Worm (Caenorhabditis elegans): Measurements from ENCODE around the gene R05G6.3.

R05G6.3 gene

ce11 chrIV:7556265-7556866 is 40.0 kb downstream of the R05G6.3 start, which contains the start of the genes F49E8.7, F49E8.8 and nprl-2:
Gene F49E8.7, minus strand, starts transcription at chrIV:7556365.
Gene F49E8.8, plus strand, starts transcription at chrIV:7556637.
Gene nprl-2, plus strand, starts transcription at chrIV:7556816.
- TF ChIP-seq F23B12.7 (tag; optimal IDR thresholded peaks at IDR 0.05; ENCODE audit: insufficient read depth), result no peak
- no peak for TF ChIP-seq bed-2 (GFP tag; IDR thresholded peaks at IDR 0.05)
- TF ChIP-seq Y53F4B.3 (GFP tag; IDR thresholded peaks at IDR 0.05), result no peak
- TF ChIP-seq ztf-18 (tag; optimal IDR thresholded peaks at IDR 0.05), result no peak
- TF ChIP-seq lin-40 (tag; optimal IDR thresholded peaks at IDR 0.05), result no peak
- no peak for TF ChIP-seq nhr-27 (tag; optimal IDR thresholded peaks at IDR 0.05)
- TF ChIP-seq F33H1.4 (GFP tag; IDR thresholded peaks at IDR 0.05), result no peak
- no peak for TF ChIP-seq rpc-1 (optimal IDR thresholded peaks at IDR 0.05)
- no peak for TF ChIP-seq rpc-1 (tag; optimal IDR thresholded peaks at IDR 0.05)
- TF ChIP-seq attf-5 (GFP tag; optimal IDR thresholded peaks at IDR 0.05), result no peak
- no peak for TF ChIP-seq zfh-2 (GFP tag; conservative IDR thresholded peaks at IDR 0.05)
- no peak for TF ChIP-seq zim-3 (tag; optimal IDR thresholded peaks at IDR 0.05)
- TF ChIP-seq pbrm-1 (GFP tag; IDR thresholded peaks at IDR 0.05), result no peak
- TF ChIP-seq repo-1 (tag; optimal IDR thresholded peaks at IDR 0.05), result no peak
- no peak for TF ChIP-seq T26A5.8 (tag; optimal IDR thresholded peaks at IDR 0.05)
- no peak for TF ChIP-seq rec-8 (tag; optimal IDR thresholded peaks at IDR 0.05)
- no peak for TF ChIP-seq madf-10 (tag; optimal IDR thresholded peaks at IDR 0.05)
- no peak for TF ChIP-seq die-1 (tag; optimal IDR thresholded peaks at IDR 0.05)
- no peak for TF ChIP-seq nfya-1 (tag; optimal IDR thresholded peaks at IDR 0.05; ENCODE audit: borderline replicate concordance, insufficient read depth)
- no peak for TF ChIP-seq F37B4.10 (GFP tag; IDR thresholded peaks at IDR 0.05)

- no peak for TF ChIP-seq him-1 (tag; optimal IDR thresholded peaks at IDR 0.05)
- TF ChIP-seq nfya-1 (tag; optimal IDR thresholded peaks at IDR 0.05; ENCODE audit: borderline replicate concordance, insufficient read depth), result no peak
- no peak for TF ChIP-seq attf-3 (GFP tag; conservative IDR thresholded peaks at IDR 0.05)
- TF ChIP-seq let-607 (tag; optimal IDR thresholded peaks at IDR 0.05), result no peak
- no peak for TF ChIP-seq nhr-80 (tag; optimal IDR thresholded peaks at IDR 0.05)
- no peak for TF ChIP-seq xnd-1 (tag; optimal IDR thresholded peaks at IDR 0.05)
- TF ChIP-seq hlh-26 (GFP tag; conservative IDR thresholded peaks at IDR 0.05), result no peak
- TF ChIP-seq Y95B8A.8 (GFP tag; IDR thresholded peaks at IDR 0.05), result no peak
- TF ChIP-seq mcd-1 (GFP tag; IDR thresholded peaks at IDR 0.05), result no peak
- no peak for TF ChIP-seq B0261.1 (tag; optimal IDR thresholded peaks at IDR 0.05)
- no peak for TF ChIP-seq snpc-1.3 (tag; optimal IDR thresholded peaks at IDR 0.05; ENCODE audit: insufficient read depth)
- no peak for TF ChIP-seq fkh-3 (tag; optimal IDR thresholded peaks at IDR 0.05)
- no peak for TF ChIP-seq athp-1 (tag; optimal IDR thresholded peaks at IDR 0.05)
- no peak for TF ChIP-seq zfh-2 (GFP tag; conservative IDR thresholded peaks at IDR 0.05)
- no peak for TF ChIP-seq ceh-100 (GFP tag; IDR thresholded peaks at IDR 0.05)
- no peak for TF ChIP-seq lin-40 (tag; optimal IDR thresholded peaks at IDR 0.05)
- no peak for TF ChIP-seq unc-130 (GFP tag; optimal IDR thresholded peaks at IDR 0.05)
- no peak for TF ChIP-seq Y67H2A.10 (GFP tag; conservative IDR thresholded peaks at IDR 0.05)
- no peak for TF ChIP-seq egl-18 (GFP tag; IDR thresholded peaks at IDR 0.05)
- TF ChIP-seq ztf-3 (GFP tag; optimal IDR thresholded peaks at IDR 0.05), result no peak
- TF ChIP-seq F49E8.2 (tag; optimal IDR thresholded peaks at IDR 0.05; ENCODE audit: insufficient read depth), result peak; percentile 81
- no peak for TF ChIP-seq ztf-6 (GFP tag; IDR thresholded peaks at IDR 0.05)
- no peak for TF ChIP-seq egl-44 (GFP tag; IDR thresholded peaks at IDR 0.05)
- peak; percentile 39; the same call in 1 of the 2 replicates for TF ChIP-seq hsf-1 (GFP tag; IDR thresholded peaks at IDR 0.05)
- TF ChIP-seq dox-1 (GFP tag; IDR thresholded peaks at IDR 0.05), result no peak
- TF ChIP-seq ztf-25 (GFP tag; IDR thresholded peaks at IDR 0.05), result 0 out of 2 replicates have a peak, but pooled peaks have one; percentile 32
- no peak for TF ChIP-seq rpc-1 (optimal IDR thresholded peaks at IDR 0.05)
- no peak for TF ChIP-seq rpc-1 (tag; optimal IDR thresholded peaks at IDR 0.05)
- no peak for TF ChIP-seq sdz-38 (tag; optimal IDR thresholded peaks at IDR 0.05)
- no peak for TF ChIP-seq nfyb-1 (GFP tag; IDR thresholded peaks at IDR 0.05)
- TF ChIP-seq pha-4 (tag; optimal IDR thresholded peaks at IDR 0.05), result no peak
- no peak for TF ChIP-seq F10E7.11 (tag; optimal IDR thresholded peaks at IDR 0.05)
Measured at ce11 chrIV:7558653-7559052, 42.3 kb downstream of the R05G6.3 start.
